Worm (Caenorhabditis elegans) whole organism, late embryonic: ENCODE data around the gene F18F11.4.

Source experiments
- C08G9.2 ChIP-seq: sonication (generic microtip); optimal IDR thresholded peaks from 2 replicates; lab custom pipeline; 2016; ENCODE audit warnings: mild to moderate bottlenecking, missing genetic modification characterization, moderate library complexity, missing compliant biosample characterization
- K02D7.2 ChIP-seq: sonication (generic microtip); optimal IDR thresholded peaks from 2 replicates; lab custom pipeline; 2017; ENCODE audit warnings: mild to moderate bottlenecking, missing genetic modification characterization, missing compliant biosample characterization
- K09A11.1 ChIP-seq: sonication (generic microtip); optimal IDR thresholded peaks from 2 replicates; lab custom pipeline; 2017; ENCODE audit warnings: antibody characterized with exemption, mild to moderate bottlenecking, missing genetic modification characterization, missing compliant biosample characterization; ENCODE audit not compliant: insufficient read depth
- T23F11.4 ChIP-seq: fragments of 200-800 bp; sonication (Bioruptor generic); optimal IDR thresholded peaks from 2 replicates; lab custom pipeline; 2018; ENCODE audit warnings: mild to moderate bottlenecking, missing genetic modification characterization, missing compliant biosample characterization
- ahr-1 ChIP-seq: sonication (generic microtip); optimal IDR thresholded peaks from 2 replicates; lab custom pipeline; 2016; ENCODE audit warnings: missing genetic modification characterization, missing compliant biosample characterization
- ama-1 ChIP-seq: fragments of 150-350 bp; optimal IDR thresholded peaks from 2 replicates; lab custom pipeline; 2014
- ceh-14 ChIP-seq: sonication (generic microtip); optimal IDR thresholded peaks from 2 replicates; lab custom pipeline; 2016; ENCODE audit warnings: missing genotype, missing genetic modification characterization, missing compliant biosample characterization
- ceh-2 ChIP-seq: sonication (generic microtip); optimal IDR thresholded peaks from 2 replicates; lab custom pipeline; 2016; ENCODE audit warnings: missing genotype, missing genetic modification characterization, missing compliant biosample characterization
- ceh-22 ChIP-seq: sonication (generic microtip); optimal IDR thresholded peaks from 2 replicates; lab custom pipeline; 2017; ENCODE audit warnings: missing biosample characterization, missing genetic modification characterization
- ceh-31 ChIP-seq: sonication (generic microtip); optimal IDR thresholded peaks from 2 replicates; lab custom pipeline; 2016; ENCODE audit warnings: missing genetic modification characterization, missing compliant biosample characterization
- ceh-48 ChIP-seq: sonication (generic microtip); optimal IDR thresholded peaks from 2 replicates; lab custom pipeline; 2016; ENCODE audit warnings: missing genetic modification characterization, inconsistent platforms, missing compliant biosample characterization
- che-1 ChIP-seq: sonication (generic microtip); optimal IDR thresholded peaks from 2 replicates; lab custom pipeline; 2016; ENCODE audit warnings: mild to moderate bottlenecking, missing genetic modification characterization, missing compliant biosample characterization
- dmd-4 ChIP-seq: sonication (generic microtip); optimal IDR thresholded peaks from 2 replicates; lab custom pipeline; 2016; ENCODE audit warnings: borderline replicate concordance, missing genetic modification characterization, missing compliant biosample characterization
- fax-1 ChIP-seq: sonication (generic microtip); optimal IDR thresholded peaks from 2 replicates; lab custom pipeline; 2016; ENCODE audit warnings: missing genotype, missing genetic modification characterization, missing compliant biosample characterization
- fkh-10 ChIP-seq: fragments of 150-350 bp; optimal IDR thresholded peaks from 2 replicates; lab custom pipeline; 2014; ENCODE audit warnings: missing biosample characterization, missing genetic modification reagents, missing genetic modification characterization
- gmeb-2 ChIP-seq: sonication (generic microtip); optimal IDR thresholded peaks from 2 replicates; lab custom pipeline; 2016; ENCODE audit warnings: missing genetic modification characterization, inconsistent platforms, missing compliant biosample characterization
- hlh-13 ChIP-seq: fragments of 200-800 bp; sonication (Bioruptor generic); optimal IDR thresholded peaks from 2 replicates; lab custom pipeline; 2018; ENCODE audit warnings: mild to moderate bottlenecking, missing genetic modification characterization, missing compliant biosample characterization
- hlh-15 ChIP-seq: sonication (generic microtip); optimal IDR thresholded peaks from 2 replicates; lab custom pipeline; 2016; ENCODE audit warnings: missing genetic modification characterization, missing compliant biosample characterization
- hlh-30 ChIP-seq: sonication (generic microtip); optimal IDR thresholded peaks from 2 replicates; lab custom pipeline; 2017; ENCODE audit warnings: antibody characterized with exemption, missing genetic modification characterization, missing compliant biosample characterization; ENCODE audit not compliant: insufficient read depth
- hlh-6 ChIP-seq: sonication (generic microtip); optimal IDR thresholded peaks from 2 replicates; lab custom pipeline; 2016; ENCODE audit warnings: missing genotype, missing genetic modification characterization, missing compliant biosample characterization
- hlh-8 ChIP-seq: sonication (generic microtip); optimal IDR thresholded peaks from 2 replicates; lab custom pipeline; 2016; ENCODE audit warnings: missing genotype, missing genetic modification characterization, missing compliant biosample characterization
- lim-6 ChIP-seq: sonication (generic microtip); optimal IDR thresholded peaks from 2 replicates; lab custom pipeline; 2016; ENCODE audit warnings: missing genetic modification characterization, missing compliant biosample characterization
- lin-11 ChIP-seq: fragments of 200-800 bp; sonication (Bioruptor generic); optimal IDR thresholded peaks from 2 replicates; lab custom pipeline; 2018; ENCODE audit warnings: mild to moderate bottlenecking, missing genetic modification characterization, missing compliant biosample characterization
- mec-3 ChIP-seq: sonication (generic microtip); optimal IDR thresholded peaks from 2 replicates; lab custom pipeline; 2016; ENCODE audit warnings: borderline replicate concordance, missing genetic modification characterization, missing compliant biosample characterization
- nhr-11 ChIP-seq: fragments of 150-350 bp; optimal IDR thresholded peaks from 2 replicates; lab custom pipeline; 2014; ENCODE audit warnings: missing biosample characterization, missing genetic modification characterization
- npax-4 ChIP-seq: sonication (generic microtip); optimal IDR thresholded peaks from 2 replicates; lab custom pipeline; 2016; ENCODE audit warnings: missing genetic modification characterization, missing compliant biosample characterization
- pat-9 ChIP-seq: fragments of 200-800 bp; sonication (Bioruptor generic); optimal IDR thresholded peaks from 2 replicates; lab custom pipeline; 2018; ENCODE audit warnings: mild to moderate bottlenecking, missing genetic modification characterization, moderate library complexity, missing compliant biosample characterization
- pha-2 ChIP-seq: sonication (generic microtip); optimal IDR thresholded peaks from 2 replicates; lab custom pipeline; 2017; ENCODE audit warnings: mild to moderate bottlenecking, missing genetic modification characterization, missing compliant biosample characterization
- pha-4 ChIP-seq: fragments of 150-350 bp; optimal IDR thresholded peaks from 2 replicates; lab custom pipeline; 2018; ENCODE audit warnings: missing biosample characterization, missing genetic modification reagents, missing genetic modification characterization
- rnt-1 ChIP-seq: sonication (generic microtip); optimal IDR thresholded peaks from 2 replicates; lab custom pipeline; 2016; ENCODE audit warnings: missing genetic modification characterization, missing compliant biosample characterization
- sdc-2 ChIP-seq: sonication (generic microtip); optimal IDR thresholded peaks from 2 replicates; lab custom pipeline; 2016; ENCODE audit warnings: missing genotype, missing genetic modification characterization, missing compliant biosample characterization
- sox-2 ChIP-seq: fragments of 200-800 bp; sonication (Bioruptor generic); IDR thresholded peaks from 2 replicates; pipeline ENCODE4 v1.3.6; 2022; ENCODE audit warnings: missing genetic modification reagents, missing genetic modification characterization, missing compliant biosample characterization
- sox-4 ChIP-seq: sonication (generic microtip); optimal IDR thresholded peaks from 2 replicates; lab custom pipeline; 2017; ENCODE audit warnings: mild to moderate bottlenecking, missing genetic modification characterization, inconsistent platforms, missing compliant biosample characterization
- syd-9 ChIP-seq: sonication (generic microtip); optimal IDR thresholded peaks from 2 replicates; lab custom pipeline; 2016; ENCODE audit warnings: mild to moderate bottlenecking, missing genetic modification characterization, moderate library complexity, missing compliant biosample characterization
- tbx-2 ChIP-seq: sonication (generic microtip); optimal IDR thresholded peaks from 2 replicates; lab custom pipeline; 2016; ENCODE audit warnings: missing genetic modification characterization, missing compliant biosample characterization
- tbx-7 ChIP-seq: sonication (generic microtip); optimal IDR thresholded peaks from 2 replicates; lab custom pipeline; 2016; ENCODE audit warnings: missing genotype, missing genetic modification characterization, missing compliant biosample characterization
- ttx-3 ChIP-seq: sonication (generic microtip); optimal IDR thresholded peaks from 2 replicates; lab custom pipeline; 2016; ENCODE audit warnings: missing genetic modification reagents, missing genetic modification characterization, missing compliant biosample characterization
- unc-55 ChIP-seq: sonication (generic microtip); optimal IDR thresholded peaks from 2 replicates; lab custom pipeline; 2017; ENCODE audit warnings: missing biosample characterization, missing genetic modification reagents, missing genetic modification characterization

F18F11.4 gene

ce11 chrIV:373963-374362, 43.3 kb downstream of the F18F11.4 start:
- TF ChIP-seq syd-9 = no peak
- TF ChIP-seq, all 69 proteins: peak for 0

ce11 chrIV:375915-376314, 45.3 kb downstream of the F18F11.4 start, which contains the start of gene fln-1:
Gene fln-1 (minus strand): TSS chrIV:376015.
- TF ChIP-seq pha-4 (no peak), sox-4 (no peak), hlh-6 (no peak), sdc-2 (tag; lab: Kevin White, UChicago) (no peak), C08G9.2 (no peak), fax-1 (tag; lab: Kevin White, UChicago) (no peak), tbx-7 (no peak), hlh-8 (no peak)

DNA sequence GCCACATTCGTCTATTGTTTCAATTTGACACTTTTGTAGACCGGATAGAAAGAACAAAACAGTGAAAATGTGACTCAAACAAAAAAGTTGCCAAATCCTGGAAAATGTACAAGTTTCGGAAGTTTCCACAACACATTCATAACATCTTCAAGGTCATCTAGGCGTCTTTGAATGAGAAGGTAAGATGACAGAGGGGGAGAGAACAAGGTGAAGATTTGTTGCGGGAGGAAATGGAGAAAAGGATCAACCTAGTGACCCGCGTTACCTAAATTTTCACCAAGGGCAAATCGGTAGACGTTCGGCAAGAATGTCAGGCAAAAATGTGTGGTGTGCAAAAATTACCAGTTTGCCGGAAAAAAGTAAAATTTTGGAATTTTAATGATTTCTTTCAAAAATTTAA, 47.2 kb downstream of the F18F11.4 start:
- TF ChIP-seq che-1 (tag; lab: Kevin White, UChicago) (no peak), ceh-2 (tag; lab: Kevin White, UChicago) (no peak), ttx-3 (no peak), hlh-13 (GFP tag; lab: Kevin White, UChicago) (no peak), sox-2 (no peak), dmd-4 (tag; lab: Kevin White, UChicago) (no peak), hlh-30 (tag; lab: Kevin White, UChicago) (no peak), ceh-22 (tag; lab: Kevin White, UChicago) (no peak), tbx-2 (tag; lab: Kevin White, UChicago) (no peak), lim-6 (tag; lab: Kevin White, UChicago) (no peak), hlh-15 (tag; lab: Kevin White, UChicago) (no peak)

ce11 chrIV:378367-378766, 47.7 kb downstream of the F18F11.4 start:
- TF ChIP-seq hlh-8 = no peak
- TF ChIP-seq lin-11 (tag; lab: Kevin White, UChicago) = no peak
- TF ChIP-seq ahr-1 = no peak
- no peak for TF ChIP-seq pat-9 (tag; lab: Kevin White, UChicago)
- TF ChIP-seq ceh-14 (tag; lab: Kevin White, UChicago) = no peak
- TF ChIP-seq ceh-22 (tag; lab: Kevin White, UChicago) = no peak
- TF ChIP-seq ceh-2 (tag; lab: Kevin White, UChicago) = no peak
- no peak for TF ChIP-seq rnt-1 (tag; lab: Kevin White, UChicago)
- no peak for TF ChIP-seq mec-3
- no peak for TF ChIP-seq ttx-3
- TF ChIP-seq nhr-11 (tag; lab: Kevin White, UChicago) = no peak
- TF ChIP-seq hlh-13 (GFP tag; lab: Kevin White, UChicago) = no peak
- TF ChIP-seq ama-1 (lab: Kevin White, UChicago) = no peak
- TF ChIP-seq fkh-10 (GFP tag; lab: Kevin White, UChicago) = no peak
- no peak for TF ChIP-seq gmeb-2 (tag; lab: Kevin White, UChicago)
- no peak for TF ChIP-seq tbx-2 (tag; lab: Kevin White, UChicago)
- no peak for TF ChIP-seq ceh-48 (tag; lab: Kevin White, UChicago)
- no peak for TF ChIP-seq hlh-6

DNA sequence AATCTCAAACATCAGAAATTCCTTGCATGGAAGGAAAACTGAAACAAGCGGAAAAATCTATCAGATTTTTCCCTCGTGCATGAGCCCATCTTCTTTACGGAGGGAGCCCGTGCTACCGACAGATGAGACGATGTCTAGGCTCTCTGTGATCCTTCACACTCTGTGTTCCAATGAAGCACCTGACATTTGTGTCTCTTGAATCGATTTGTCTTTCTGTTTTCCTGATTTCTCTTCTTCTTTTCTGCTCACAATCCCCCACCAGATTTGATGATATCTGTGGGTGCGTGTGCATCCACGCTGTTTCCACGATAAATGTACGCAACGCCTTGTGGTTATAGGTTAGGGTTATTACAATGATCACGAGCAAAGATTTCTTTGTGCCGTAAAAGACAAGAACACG, 48.2 kb downstream of the F18F11.4 start:
- no peak for TF ChIP-seq lin-11 (tag; lab: Kevin White, UChicago)
- peak; percentile 68 for TF ChIP-seq unc-55 (GFP tag; lab: Kevin White, UChicago)
- TF ChIP-seq K09A11.1 (tag; lab: Kevin White, UChicago) = no peak

DNA sequence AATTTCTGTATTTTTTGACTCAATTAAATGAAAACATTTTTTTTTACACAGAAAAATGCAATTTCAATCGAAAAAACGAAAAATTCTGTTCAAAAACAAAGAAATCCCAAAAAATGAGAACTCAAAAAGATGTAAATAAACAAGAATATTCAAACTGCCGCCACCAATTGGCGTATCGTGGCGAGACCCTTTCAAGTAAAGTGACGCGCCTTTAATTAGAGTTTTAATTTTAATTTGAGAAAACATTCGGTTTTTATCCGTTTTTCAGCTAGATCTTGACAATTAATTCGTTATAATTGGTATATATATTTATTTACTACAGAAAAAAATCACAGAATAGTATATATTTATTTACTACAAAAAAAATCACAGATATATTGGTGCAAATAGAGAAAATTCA, 49.0 kb downstream of the F18F11.4 start:
- TF ChIP-seq tbx-7 (no peak), T23F11.4 (GFP tag; lab: Kevin White, UChicago) (no peak), ahr-1 (no peak), npax-4 (tag; lab: Kevin White, UChicago) (no peak), pha-2 (tag; lab: Kevin White, UChicago) (no peak), ceh-31 (tag; lab: Kevin White, UChicago) (no peak), sox-2 (no peak), K02D7.2 (tag; lab: Kevin White, UChicago) (no peak)
